Fruit fly (Drosophila melanogaster) whole organism, prepupa: Measurements from ENCODE around the gene sau.

ENCODE experiments used
- CG10669 ChIP-seq: fragments of 200-800 bp; sonication (Bioruptor generic); optimal IDR thresholded peaks from 3 replicates; lab custom pipeline; 2018; ENCODE audit warnings: missing biosample characterization, mild to moderate bottlenecking, missing genetic modification characterization, moderate library complexity
- CG11762 ChIP-seq: fragments of 200-800 bp; sonication (Bioruptor generic); optimal IDR thresholded peaks from 3 replicates; lab custom pipeline; 2016; ENCODE audit warnings: missing biosample characterization, missing genetic modification characterization; ENCODE audit not compliant: insufficient read depth
- CG15336 ChIP-seq: fragments of 200-800 bp; sonication (Bioruptor generic); IDR thresholded peaks from 2 replicates; pipeline ENCODE4 v1.3.6; 2022; ENCODE audit warnings: missing biosample characterization, missing genetic modification characterization
- CG1621 ChIP-seq: fragments of 200-800 bp; sonication (Bioruptor generic); optimal IDR thresholded peaks from 3 replicates; lab custom pipeline; 2018; ENCODE audit warnings: missing biosample characterization, mild to moderate bottlenecking, missing genetic modification characterization
- CG3032 ChIP-seq: fragments of 200-800 bp; optimal IDR thresholded peaks from 2 replicates; lab custom pipeline; 2019; ENCODE audit warnings: missing biosample characterization, mild to moderate bottlenecking, missing genetic modification characterization, moderate library complexity
- CG31627 ChIP-seq: fragments of 200-800 bp; sonication (Bioruptor generic); optimal IDR thresholded peaks from 3 replicates; lab custom pipeline; 2016; ENCODE audit warnings: missing biosample characterization, missing genetic modification characterization
- CG34406 ChIP-seq: fragments of 200-800 bp; sonication (Bioruptor generic); optimal IDR thresholded peaks from 3 replicates; lab custom pipeline; 2016; ENCODE audit warnings: missing biosample characterization, missing genetic modification characterization
- CG6276 ChIP-seq: fragments of 200-800 bp; sonication (Bioruptor generic); optimal IDR thresholded peaks from 2 replicates; lab custom pipeline; 2017; ENCODE audit warnings: missing biosample characterization, mild to moderate bottlenecking, missing genetic modification characterization
- CG6792 ChIP-seq: fragments of 200-800 bp; sonication (Bioruptor generic); optimal IDR thresholded peaks from 3 replicates; lab custom pipeline; 2016; ENCODE audit warnings: missing biosample characterization, missing genetic modification characterization
- CG6808 ChIP-seq: fragments of 200-800 bp; sonication (Bioruptor generic); optimal IDR thresholded peaks from 3 replicates; lab custom pipeline; 2017; ENCODE audit warnings: missing biosample characterization, missing genetic modification characterization, mild to moderate bottlenecking, moderate library complexity, missing genetic modification reagents
- CG6854 ChIP-seq: fragments of 200-800 bp; sonication (Bioruptor generic); optimal IDR thresholded peaks from 2 replicates; lab custom pipeline; 2017; ENCODE audit warnings: missing biosample characterization, mild to moderate bottlenecking, missing genetic modification characterization
- CG8119 ChIP-seq: fragments of 200-800 bp; sonication (Bioruptor generic); IDR thresholded peaks from 3 replicates; pipeline ENCODE4 v1.3.6; 2022; ENCODE audit warnings: missing biosample characterization, missing genetic modification characterization
- CG8319 ChIP-seq: fragments of 200-800 bp; sonication (Bioruptor generic); optimal IDR thresholded peaks from 3 replicates; lab custom pipeline; 2016; ENCODE audit warnings: missing biosample characterization, missing genetic modification characterization
- CG8632 ChIP-seq: fragments of 200-800 bp; sonication (Bioruptor generic); optimal IDR thresholded peaks from 3 replicates; lab custom pipeline; 2016; ENCODE audit warnings: missing biosample characterization, missing genetic modification characterization
- Eip75B ChIP-seq: fragments of 200-800 bp; sonication (Bioruptor generic); optimal IDR thresholded peaks from 3 replicates; lab custom pipeline; 2016; ENCODE audit warnings: missing biosample characterization, missing genetic modification characterization
- Eip78C ChIP-seq: fragments of 200-800 bp; sonication (Bioruptor generic); peaks from one replicate; lab custom pipeline; 2016; ENCODE audit warnings: missing biosample characterization, missing genetic modification characterization
- Eip93F ChIP-seq: fragments of 200-800 bp; sonication (Bioruptor generic); optimal IDR thresholded peaks from 2 replicates; lab custom pipeline; 2016; ENCODE audit warnings: missing biosample characterization, mild to moderate bottlenecking, missing genetic modification characterization
- Ets21C ChIP-seq: fragments of 200-800 bp; sonication (Bioruptor generic); optimal IDR thresholded peaks from 3 replicates; lab custom pipeline; 2016; ENCODE audit warnings: missing biosample characterization, missing genetic modification characterization
- Ets96B ChIP-seq: fragments of 200-800 bp; optimal IDR thresholded peaks from 2 replicates; lab custom pipeline; 2019; ENCODE audit warnings: missing biosample characterization, mild to moderate bottlenecking, missing genetic modification characterization, moderate library complexity
- Hr39 ChIP-seq: fragments of 200-800 bp; sonication (Bioruptor generic); optimal IDR thresholded peaks from 2 replicates; lab custom pipeline; 2016; ENCODE audit warnings: missing biosample characterization, missing genetic modification characterization
- Hr4 ChIP-seq: fragments of 200-800 bp; sonication (Bioruptor generic); optimal IDR thresholded peaks from 3 replicates; lab custom pipeline; 2016; ENCODE audit warnings: missing biosample characterization, missing genetic modification characterization
- Lpt ChIP-seq: fragments of 200-800 bp; sonication (Bioruptor generic); optimal IDR thresholded peaks from 3 replicates; lab custom pipeline; 2016; ENCODE audit warnings: missing biosample characterization, missing genetic modification characterization
- Met ChIP-seq: fragments of 200-800 bp; sonication (Bioruptor generic); optimal IDR thresholded peaks from 3 replicates; lab custom pipeline; 2016; ENCODE audit warnings: missing biosample characterization, missing genetic modification characterization
- OdsH ChIP-seq: fragments of 200-800 bp; sonication (Bioruptor generic); optimal IDR thresholded peaks from 3 replicates; lab custom pipeline; 2016; ENCODE audit warnings: missing biosample characterization, missing genetic modification characterization
- Smox ChIP-seq: fragments of 200-800 bp; sonication (Bioruptor generic); optimal IDR thresholded peaks from 3 replicates; lab custom pipeline; 2016; ENCODE audit warnings: missing biosample characterization, missing genetic modification characterization
- Sox102F ChIP-seq: fragments of 200-800 bp; sonication (Bioruptor generic); optimal IDR thresholded peaks from 2 replicates; lab custom pipeline; 2016; ENCODE audit warnings: missing biosample characterization, mild to moderate bottlenecking, missing genetic modification characterization
- Sox14 ChIP-seq: fragments of 200-800 bp; sonication (Bioruptor generic); optimal IDR thresholded peaks from 3 replicates; lab custom pipeline; 2016; ENCODE audit warnings: missing biosample characterization, missing genetic modification characterization
- achi ChIP-seq: fragments of 200-800 bp; sonication (Bioruptor generic); optimal IDR thresholded peaks from 3 replicates; lab custom pipeline; 2016; ENCODE audit warnings: missing biosample characterization, missing genetic modification characterization
- acj6 ChIP-seq: fragments of 200-800 bp; sonication (Bioruptor generic); optimal IDR thresholded peaks from 3 replicates; lab custom pipeline; 2016; ENCODE audit warnings: missing biosample characterization, missing genetic modification characterization
- dac ChIP-seq: fragments of 200-800 bp; sonication (Bioruptor generic); optimal IDR thresholded peaks from 2 replicates; lab custom pipeline; 2017; ENCODE audit warnings: missing biosample characterization, mild to moderate bottlenecking, missing genetic modification characterization
- fd85E ChIP-seq: fragments of 200-800 bp; sonication (Bioruptor generic); optimal IDR thresholded peaks from 3 replicates; lab custom pipeline; 2016; ENCODE audit warnings: missing biosample characterization, missing genetic modification characterization
- fkh ChIP-seq: fragments of 200-800 bp; sonication (Bioruptor generic); optimal IDR thresholded peaks from 3 replicates; lab custom pipeline; 2017; ENCODE audit warnings: missing biosample characterization, mild to moderate bottlenecking, missing genetic modification characterization, moderate library complexity
- lz ChIP-seq: fragments of 200-800 bp; sonication (Bioruptor generic); optimal IDR thresholded peaks from 3 replicates; lab custom pipeline; 2016; ENCODE audit warnings: missing biosample characterization, missing genetic modification characterization
- pdm3 ChIP-seq: fragments of 200-800 bp; sonication (Bioruptor generic); optimal IDR thresholded peaks from 3 replicates; lab custom pipeline; 2016; ENCODE audit warnings: missing biosample characterization, missing genetic modification characterization
- ss ChIP-seq, 2 experiments: fragments of 200-800 bp; sonication (Bioruptor generic); optimal IDR thresholded peaks; 2 replicates in 1 of 2; 3 replicates in 1 of 2; lab custom pipeline; 2017 to 2018; ENCODE audit warnings: mild to moderate bottlenecking in 2 of 2, missing biosample characterization in 2 of 2, missing genetic modification characterization in 2 of 2, moderate library complexity in 1 of 2
- svp ChIP-seq: fragments of 200-800 bp; sonication (Bioruptor generic); peaks from one replicate; lab custom pipeline; 2016; ENCODE audit warnings: missing biosample characterization, missing genetic modification characterization
- topi ChIP-seq: fragments of 200-800 bp; sonication (Bioruptor generic); optimal IDR thresholded peaks from 3 replicates; lab custom pipeline; 2016; ENCODE audit warnings: missing biosample characterization, missing genetic modification characterization
- vri ChIP-seq: fragments of 200-800 bp; sonication (Bioruptor generic); optimal IDR thresholded peaks from 3 replicates; lab custom pipeline; 2016; ENCODE audit warnings: missing biosample characterization, mild to moderate bottlenecking, missing genetic modification characterization

The sau gene

DNA sequence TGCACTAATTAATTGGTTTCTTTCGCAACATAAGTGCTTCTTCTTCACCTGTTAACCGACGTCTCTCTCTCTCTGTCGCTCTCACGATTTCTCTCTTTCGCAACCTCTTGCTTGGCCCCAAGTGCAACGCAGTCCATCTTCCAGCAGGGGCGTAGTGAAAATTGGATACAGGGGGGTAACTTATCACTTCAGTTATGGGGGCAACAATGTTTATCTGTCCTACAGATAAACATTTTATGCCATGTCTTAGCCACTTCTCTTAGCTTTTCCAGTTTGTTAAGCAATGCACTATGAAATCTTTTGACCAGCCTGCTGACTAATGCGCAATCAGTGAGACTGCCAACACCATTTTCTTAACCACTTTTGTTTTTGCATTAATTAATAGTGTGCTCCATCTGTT, 1.2 kb downstream of the sau start (continued):
- TF ChIP-seq CG6854 (GFP tag; lab: Kevin White, UChicago) (peak; percentile 30), fd85E (peak; percentile 56), CG1621 (peak; percentile 63), CG8319 (no peak), Hr4 (GFP tag; lab: Kevin White, UChicago) (peak; percentile 87), dac (GFP tag; lab: Kevin White, UChicago) (peak; percentile 68), CG34406 (GFP tag; lab: Kevin White, UChicago) (peak; percentile 80), CG6808 (GFP tag; lab: Kevin White, UChicago) (peak; percentile 65), CG10669 (GFP tag; lab: Kevin White, UChicago) (peak; percentile 71), fkh (GFP tag; lab: Kevin White, UChicago) (no peak), Ets21C (GFP tag; lab: Kevin White, UChicago) (peak; percentile 68), CG6276 (GFP tag; lab: Kevin White, UChicago) (peak; percentile 72), CG31627 (GFP tag; lab: Kevin White, UChicago) (peak; percentile 83), CG6792 (GFP tag; lab: Kevin White, UChicago) (peak; percentile 81), Lpt (peak; percentile 60), Eip75B (peak; percentile 76), Ets96B (tag; lab: Kevin White, UChicago) (peak; percentile 67)
- TF ChIP-seq, all 60 proteins: peak for 54

DNA sequence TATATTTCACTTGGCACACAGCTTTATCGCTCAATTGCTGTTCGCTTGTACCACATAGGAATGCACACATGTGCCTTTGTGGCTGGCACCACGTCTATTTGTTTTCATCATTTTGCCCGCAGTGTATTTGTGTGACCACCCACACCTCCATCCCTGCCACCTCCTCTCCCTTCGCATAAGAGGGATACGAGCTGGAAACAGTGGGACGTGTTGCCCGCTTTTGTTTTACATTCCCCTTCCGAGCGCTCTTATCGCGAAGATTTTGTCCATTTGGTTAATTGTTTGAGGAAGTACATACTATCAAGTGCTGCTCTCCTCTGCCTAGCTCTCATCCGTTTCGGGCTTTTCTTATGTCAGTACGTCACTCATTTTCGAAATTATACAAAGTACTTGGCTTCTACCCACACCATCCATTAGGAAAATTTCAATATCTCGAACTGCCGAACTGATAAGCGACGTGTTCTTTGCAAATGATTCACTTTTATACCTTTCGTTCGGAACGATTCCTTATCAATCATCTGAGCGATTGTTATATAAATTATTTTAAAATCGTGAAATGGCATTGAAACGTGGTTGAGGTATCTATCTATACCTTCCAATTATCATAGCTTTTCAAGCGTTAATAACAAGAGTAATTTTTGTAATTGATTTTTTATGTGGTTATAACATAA, 2.2 kb downstream of the sau start:
- TF ChIP-seq Ets96B (tag; lab: Kevin White, UChicago) (no peak), svp (GFP tag; lab: Kevin White, UChicago) (peak; percentile 71), ss (GFP tag; optimal IDR thresholded peaks at IDR 0.05; lab: Kevin White, UChicago) (no peak), Sox14 (GFP tag; lab: Kevin White, UChicago) (peak; percentile 60), acj6 (GFP tag; lab: Kevin White, UChicago) (no peak), Eip93F (GFP tag; lab: Kevin White, UChicago) (peak; percentile 52), Hr4 (GFP tag; lab: Kevin White, UChicago) (no peak), fkh (GFP tag; lab: Kevin White, UChicago) (peak; percentile 58), Eip75B (no peak), topi (GFP tag; lab: Kevin White, UChicago) (no peak), OdsH (GFP tag; lab: Kevin White, UChicago) (no peak), CG8119 (GFP tag; lab: Robert Waterston, UW) (no peak), Sox102F (GFP tag; lab: Kevin White, UChicago) (no peak), Ets21C (GFP tag; lab: Kevin White, UChicago) (no peak), Smox (GFP tag; lab: Kevin White, UChicago) (no peak), Hr39 (no peak), dac (GFP tag; lab: Kevin White, UChicago) (no peak), vri (GFP tag; lab: Kevin White, UChicago) (peak; percentile 81), CG34406 (GFP tag; lab: Kevin White, UChicago) (no peak), achi (no peak), CG15336 (GFP tag; lab: Robert Waterston, UW) (0 out of 2 replicates have a peak, but pooled peaks have one; percentile 16), CG6854 (GFP tag; lab: Kevin White, UChicago) (no peak), CG11762 (GFP tag; lab: Kevin White, UChicago) (no peak), Met (GFP tag; lab: Kevin White, UChicago) (no peak), CG3032 (tag; lab: Kevin White, UChicago) (no peak), lz (GFP tag; lab: Kevin White, UChicago) (no peak), CG31627 (GFP tag; lab: Kevin White, UChicago) (no peak), CG1621 (no peak), CG8632 (GFP tag; lab: Kevin White, UChicago) (no peak), CG6792 (GFP tag; lab: Kevin White, UChicago) (no peak), Eip78C (peak; percentile 37), pdm3 (GFP tag; lab: Kevin White, UChicago) (no peak)
